Worm (Caenorhabditis elegans) whole organism, L4 larva: ENCODE measurements around the gene col-13.

Experiments used
- lin-39 ChIP-seq: fragments of 150-350 bp; optimal IDR thresholded peaks from 2 replicates; lab custom pipeline; 2014; ENCODE audit warnings: missing biosample characterization, missing genetic modification reagents, missing genetic modification characterization
- lsy-2 ChIP-seq, 2 experiments: fragments of 150-350 bp in 1 of 2; sonication (generic microtip) in 1 of 2; optimal IDR thresholded peaks; 2 replicates each; lab custom pipeline; 2014 to 2017; ENCODE audit warnings: missing biosample characterization in 2 of 2, missing genetic modification characterization in 2 of 2
- mep-1 ChIP-seq: fragments of 150-350 bp; sonication (generic microtip); optimal IDR thresholded peaks from 3 replicates; lab custom pipeline; 2014; ENCODE audit warnings: missing biosample characterization, missing genetic modification characterization
- nhr-10 ChIP-seq: fragments of 150-350 bp; optimal IDR thresholded peaks from 2 replicates; lab custom pipeline; 2014; ENCODE audit warnings: missing biosample characterization, missing genetic modification characterization
- nhr-6 ChIP-seq: fragments of 150-350 bp; optimal IDR thresholded peaks from 2 replicates; lab custom pipeline; 2014; ENCODE audit warnings: missing biosample characterization, missing genetic modification characterization

DNA sequence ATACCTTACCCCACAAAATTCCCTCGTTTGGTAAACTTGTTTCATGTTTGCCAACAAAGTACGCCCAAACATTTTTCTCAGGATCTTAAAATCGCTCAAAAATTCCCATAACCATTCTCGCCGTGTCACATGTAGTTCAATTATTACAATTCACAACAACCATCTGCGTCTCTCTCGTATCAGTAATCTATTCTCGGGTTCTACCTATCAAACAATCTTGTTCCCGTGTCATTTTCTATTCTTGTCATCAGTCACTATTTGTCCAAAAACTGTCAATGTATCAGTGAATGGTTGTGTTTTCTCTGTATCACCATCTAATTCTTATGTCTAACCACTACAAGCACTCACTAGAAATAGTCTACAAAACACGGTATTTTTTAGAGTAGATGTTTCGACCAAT is 50.5 kb downstream of the col-13 start:
- TF ChIP-seq nhr-6 (peak; percentile 5), lin-39 (no peak), mep-1 (peak; percentile 33), nhr-10 (peak; percentile 18), lsy-2 (tag; optimal IDR thresholded peaks at IDR 0.05; lab: Kevin White, UChicago) (no peak)
